Fruit fly (Drosophila melanogaster) S2 (cell line): ENCODE data around the gene NHP2.

Experiments used
- CG8478 ChIP-seq: fragments of >200 bp; optimal IDR thresholded peaks from 2 replicates; lab custom pipeline; 2018
- CTCF ChIP-seq, 2 experiments: fragments of >200 bp; optimal IDR thresholded peaks; 2 replicates each; lab custom pipeline; 2018

DNA sequence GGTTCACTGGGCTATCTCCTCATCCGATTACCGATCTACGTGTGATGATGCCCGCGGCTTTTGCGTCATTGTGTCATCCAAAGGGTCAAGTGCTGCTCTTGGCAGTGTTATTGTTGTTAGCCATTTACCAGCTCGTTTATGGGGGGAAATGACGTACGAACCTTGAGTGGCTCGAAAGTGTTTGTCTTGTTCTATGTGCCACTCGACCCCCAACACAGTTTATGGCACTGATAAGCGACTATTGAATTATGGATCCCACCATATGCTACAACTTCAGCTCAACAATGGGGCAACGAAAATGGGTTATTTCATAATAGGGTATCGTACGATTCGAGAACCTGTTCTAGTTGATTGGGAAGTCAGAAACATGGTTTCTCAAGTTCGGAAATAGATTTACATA lies 22.7 kb downstream of the NHP2 start:
- TF ChIP-seq CTCF (optimal IDR thresholded peaks at IDR 0.05; lab: Kevin White, UChicago) (no peak), CG8478 (lab: Kevin White, UChicago) (no peak)
